Worm (Caenorhabditis elegans) whole organism, late embryonic: ENCODE results near the gene C54D10.10.

Experiments
- C08G9.2 ChIP-seq: sonication (generic microtip); optimal IDR thresholded peaks from 2 replicates; lab custom pipeline; 2016; ENCODE audit warnings: mild to moderate bottlenecking, missing genetic modification characterization, moderate library complexity, missing compliant biosample characterization
- F13H6.1 ChIP-seq: sonication (generic microtip); optimal IDR thresholded peaks from 2 replicates; lab custom pipeline; 2016; ENCODE audit warnings: missing genetic modification characterization, missing compliant biosample characterization
- T23F11.4 ChIP-seq: fragments of 200-800 bp; sonication (Bioruptor generic); optimal IDR thresholded peaks from 2 replicates; lab custom pipeline; 2018; ENCODE audit warnings: mild to moderate bottlenecking, missing genetic modification characterization, missing compliant biosample characterization
- ceh-19 ChIP-seq: fragments of 200-800 bp; sonication (Bioruptor generic); optimal IDR thresholded peaks from 2 replicates; lab custom pipeline; 2018; ENCODE audit warnings: mild to moderate bottlenecking, missing genetic modification characterization, missing compliant biosample characterization
- ceh-22 ChIP-seq: sonication (generic microtip); optimal IDR thresholded peaks from 2 replicates; lab custom pipeline; 2017; ENCODE audit warnings: missing biosample characterization, missing genetic modification characterization
- elt-2 ChIP-seq: sonication (generic microtip); optimal IDR thresholded peaks from 2 replicates; lab custom pipeline; 2016; ENCODE audit warnings: missing genetic modification reagents, missing genetic modification characterization, missing compliant biosample characterization
- fkh-10 ChIP-seq: fragments of 150-350 bp; optimal IDR thresholded peaks from 2 replicates; lab custom pipeline; 2014; ENCODE audit warnings: missing biosample characterization, missing genetic modification reagents, missing genetic modification characterization
- lin-11 ChIP-seq: fragments of 200-800 bp; sonication (Bioruptor generic); optimal IDR thresholded peaks from 2 replicates; lab custom pipeline; 2018; ENCODE audit warnings: mild to moderate bottlenecking, missing genetic modification characterization, missing compliant biosample characterization
- pax-1 ChIP-seq: fragments of 150-350 bp; optimal IDR thresholded peaks from 2 replicates; lab custom pipeline; 2014; ENCODE audit warnings: missing biosample characterization, missing genetic modification characterization
- pha-4 ChIP-seq: fragments of 150-350 bp; optimal IDR thresholded peaks from 2 replicates; lab custom pipeline; 2018; ENCODE audit warnings: missing biosample characterization, missing genetic modification reagents, missing genetic modification characterization
- rnt-1 ChIP-seq: sonication (generic microtip); optimal IDR thresholded peaks from 2 replicates; lab custom pipeline; 2016; ENCODE audit warnings: missing genetic modification characterization, missing compliant biosample characterization
- syd-9 ChIP-seq: sonication (generic microtip); optimal IDR thresholded peaks from 2 replicates; lab custom pipeline; 2016; ENCODE audit warnings: mild to moderate bottlenecking, missing genetic modification characterization, moderate library complexity, missing compliant biosample characterization
- tbx-2 ChIP-seq: sonication (generic microtip); optimal IDR thresholded peaks from 2 replicates; lab custom pipeline; 2016; ENCODE audit warnings: missing genetic modification characterization, missing compliant biosample characterization
- ttx-3 ChIP-seq: sonication (generic microtip); optimal IDR thresholded peaks from 2 replicates; lab custom pipeline; 2016; ENCODE audit warnings: missing genetic modification reagents, missing genetic modification characterization, missing compliant biosample characterization

ce11 chrV:12468363-12468762 lies 18.6 kb upstream of the C54D10.10 start, which contains the start of gene F28C1.3:
- TF ChIP-seq ceh-19 (no peak), T23F11.4 (GFP tag; lab: Kevin White, UChicago) (no peak), syd-9 (tag; lab: Kevin White, UChicago) (no peak), F13H6.1 (tag; lab: Kevin White, UChicago) (no peak), ttx-3 (tag; lab: Kevin White, UChicago) (no peak), tbx-2 (tag; lab: Kevin White, UChicago) (no peak), fkh-10 (GFP tag; lab: Kevin White, UChicago) (no peak), rnt-1 (tag; lab: Kevin White, UChicago) (no peak), elt-2 (no peak), pax-1 (tag; lab: Kevin White, UChicago) (no peak), lin-11 (no peak), ceh-22 (no peak), pha-4 (tag; lab: Kevin White, UChicago) (no peak), C08G9.2 (tag; lab: Kevin White, UChicago) (no peak)
